Worm (Caenorhabditis elegans): ENCODE measurements around the gene pitr-3.

The pitr-3 gene

ce11 chrV:9090824-9091798, 50.1 kb downstream of the pitr-3 start:
- TF ChIP-seq snpc-4 (tag; optimal IDR thresholded peaks at IDR 0.05) = peak; percentile 18

All from whole organism, L2 larva.